Worm (Caenorhabditis elegans): ENCODE results near the gene ubc-13.
"Not testable (repeated sequence)": the region's sequence is repeated elsewhere in the genome, so short reads cannot be mapped to it uniquely, and the experiment has no call there.

Gene ubc-13

DNA sequence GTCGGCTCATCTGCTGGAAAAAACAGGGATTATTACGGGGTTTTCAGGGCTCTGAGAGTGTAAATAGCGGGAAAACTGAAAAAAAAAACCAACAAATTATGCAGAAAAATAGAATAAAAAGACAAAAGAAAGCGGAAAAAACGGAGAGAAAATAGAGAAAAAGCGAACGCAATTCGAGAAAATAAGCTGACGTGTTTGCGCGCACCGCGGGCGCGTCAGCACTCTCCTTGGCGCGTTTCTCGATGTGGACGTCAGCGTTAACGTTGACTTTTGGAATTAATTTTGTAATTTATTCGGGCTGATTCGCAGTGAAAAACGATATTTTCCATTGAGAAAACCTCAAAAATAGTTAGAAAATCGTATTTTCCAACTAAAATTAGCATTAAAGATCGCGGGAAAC lies 2.9 kb upstream of the ubc-13 start, which contains the start of gene manf-1:
Gene manf-1 (minus strand): TSS at position 13 of the 400 bp plus-strand sequence.
- TF ChIP-seq F13C5.2 (tag; optimal IDR thresholded peaks at IDR 0.05) (no peak), flt-1 (GFP tag; IDR thresholded peaks at IDR 0.05) (no peak), ceh-36 (tag; optimal IDR thresholded peaks at IDR 0.05) (no peak), tbx-11 (GFP tag; IDR thresholded peaks at IDR 0.05) (no peak), ets-7 (tag; optimal IDR thresholded peaks at IDR 0.05) (no peak), hmbx-1 (tag; optimal IDR thresholded peaks at IDR 0.05) (no peak)

DNA sequence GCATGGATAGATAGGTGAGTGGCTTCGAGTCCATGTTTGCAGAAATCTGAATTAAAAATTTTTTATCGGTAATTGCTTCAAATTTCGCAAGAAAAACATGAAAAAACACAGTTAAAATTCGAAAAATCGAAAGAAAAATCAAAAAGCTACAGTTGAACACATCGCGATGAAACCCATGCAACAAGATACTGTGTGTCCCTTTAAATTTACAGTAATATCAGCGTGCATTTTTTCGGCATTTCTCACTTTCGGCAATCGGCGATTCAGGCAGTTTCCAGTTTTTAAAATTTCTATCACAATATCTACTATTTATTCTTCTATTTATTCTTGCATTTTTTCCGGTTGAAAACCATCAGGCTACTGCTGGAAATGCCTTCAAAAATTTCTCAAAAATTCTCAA lies 3.3 kb downstream of the ubc-13 start, which contains the start of gene fbxc-45:
Gene fbxc-45 (minus strand): TSS at position 48 of the 400 bp plus-strand sequence.
- TF ChIP-seq hnd-1 (tag; optimal IDR thresholded peaks at IDR 0.05) (no peak), scrt-1 (GFP tag; IDR thresholded peaks at IDR 0.05) (no peak), ceh-36 (tag; optimal IDR thresholded peaks at IDR 0.05) (no peak), tbx-11 (GFP tag; IDR thresholded peaks at IDR 0.05) (no peak), F13C5.2 (tag; optimal IDR thresholded peaks at IDR 0.05) (no peak), aly-1 (tag; optimal IDR thresholded peaks at IDR 0.05) (no peak), hmbx-1 (tag; optimal IDR thresholded peaks at IDR 0.05) (no peak), sea-1 (GFP tag; conservative IDR thresholded peaks at IDR 0.05) (no peak), hmg-4 (GFP tag; optimal IDR thresholded peaks at IDR 0.05) (no peak), flt-1 (GFP tag; IDR thresholded peaks at IDR 0.05) (no peak), ceh-13 (GFP tag; optimal IDR thresholded peaks at IDR 0.05) (no peak), pes-1 (GFP tag; IDR thresholded peaks at IDR 0.05) (no peak), B0310.2 (tag; optimal IDR thresholded peaks at IDR 0.05) (no peak), ets-7 (tag; optimal IDR thresholded peaks at IDR 0.05) (no peak), ama-1 (optimal IDR thresholded peaks at IDR 0.05) (no peak), tra-4 (tag; optimal IDR thresholded peaks at IDR 0.05) (no peak), tbx-37 (GFP tag; conservative IDR thresholded peaks at IDR 0.05) (no peak)

DNA sequence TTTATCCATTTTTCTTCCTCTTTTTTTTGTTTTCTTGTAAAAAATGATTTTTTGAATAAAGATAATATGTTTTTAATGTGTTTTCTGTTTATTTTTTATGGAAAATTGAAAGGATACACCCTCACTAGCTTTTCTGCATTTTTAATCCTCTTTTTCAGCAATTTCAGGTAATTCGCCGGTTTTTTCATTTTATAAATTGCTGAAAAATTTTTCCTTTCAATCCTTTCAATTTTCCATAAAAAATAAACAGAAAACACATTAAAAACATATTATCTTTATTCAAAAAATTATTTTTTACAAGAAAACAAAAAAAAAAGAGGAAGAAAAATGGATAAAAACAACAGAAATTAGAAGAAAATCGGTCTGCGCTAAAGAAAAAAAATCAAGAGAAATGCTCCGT lies 7.8 kb downstream of the ubc-13 start, which contains the start of gene Y54G2A.50:
Gene Y54G2A.50 (plus strand): TSS at position 301 of the 400 bp plus-strand sequence.
- TF ChIP-seq ama-1 (optimal IDR thresholded peaks at IDR 0.05); ceh-13 (GFP tag; optimal IDR thresholded peaks at IDR 0.05); scrt-1 (GFP tag; IDR thresholded peaks at IDR 0.05): not testable (repeated sequence)

DNA sequence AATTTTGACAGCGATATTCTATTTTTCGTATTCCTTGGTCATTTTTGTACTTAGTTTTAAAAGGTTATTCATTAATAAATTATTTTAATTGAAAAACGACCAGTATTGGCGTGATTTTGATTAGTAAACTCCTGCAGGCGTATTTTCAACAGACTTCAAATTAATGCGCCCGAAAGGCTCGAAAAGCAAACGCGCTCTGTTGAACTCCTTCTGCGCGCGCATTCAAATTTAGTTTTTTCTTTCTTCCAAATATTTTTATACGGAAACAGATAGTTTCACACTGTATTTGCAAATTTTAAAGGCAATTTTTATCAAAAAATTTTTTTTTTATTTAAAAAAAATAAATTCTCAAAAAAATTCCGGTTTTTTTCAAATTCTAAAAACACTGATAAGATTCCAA lies 9.4 kb downstream of the ubc-13 start:
- TF ChIP-seq ceh-36 (tag; optimal IDR thresholded peaks at IDR 0.05): no peak
- no peak for TF ChIP-seq tra-4 (tag; optimal IDR thresholded peaks at IDR 0.05)
- no peak for TF ChIP-seq ama-1 (optimal IDR thresholded peaks at IDR 0.05)
- no peak for TF ChIP-seq hmg-4 (GFP tag; optimal IDR thresholded peaks at IDR 0.05)
- TF ChIP-seq scrt-1 (GFP tag; IDR thresholded peaks at IDR 0.05): no peak
- TF ChIP-seq F13C5.2 (tag; optimal IDR thresholded peaks at IDR 0.05): no peak
- no peak for TF ChIP-seq tbx-11 (GFP tag; IDR thresholded peaks at IDR 0.05)
- TF ChIP-seq B0310.2 (tag; optimal IDR thresholded peaks at IDR 0.05): no peak
- no peak for TF ChIP-seq ets-7 (tag; optimal IDR thresholded peaks at IDR 0.05)
- TF ChIP-seq flt-1 (GFP tag; IDR thresholded peaks at IDR 0.05): no peak

DNA sequence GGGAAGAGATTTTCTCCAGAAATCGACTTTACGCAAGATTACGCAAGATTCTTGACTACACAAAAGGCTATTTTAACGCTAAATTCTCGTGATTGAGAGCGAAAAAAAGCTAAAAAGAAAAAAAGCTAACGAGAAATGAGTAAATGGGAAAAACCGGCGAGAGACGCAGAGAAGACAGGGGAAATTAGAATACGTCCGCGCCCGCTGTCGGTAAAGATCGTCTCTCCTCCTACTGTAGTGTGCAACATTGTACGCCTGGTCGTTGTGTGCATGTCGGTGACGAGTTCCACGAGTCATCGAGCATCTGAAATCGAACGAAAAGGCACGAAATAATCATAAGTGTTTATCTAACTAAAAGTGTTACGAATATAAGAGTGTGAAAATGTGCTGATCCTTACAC lies 10.9 kb downstream of the ubc-13 start:
- TF ChIP-seq tra-4 (tag; optimal IDR thresholded peaks at IDR 0.05): no peak
- no peak for TF ChIP-seq hnd-1 (tag; optimal IDR thresholded peaks at IDR 0.05)
- TF ChIP-seq tbx-11 (GFP tag; IDR thresholded peaks at IDR 0.05): no peak
- TF ChIP-seq flt-1 (GFP tag; IDR thresholded peaks at IDR 0.05): no peak
- TF ChIP-seq hmg-4 (GFP tag; optimal IDR thresholded peaks at IDR 0.05): no peak
- no peak for TF ChIP-seq ceh-36 (tag; optimal IDR thresholded peaks at IDR 0.05)
- no peak for TF ChIP-seq ceh-13 (GFP tag; optimal IDR thresholded peaks at IDR 0.05)
- TF ChIP-seq B0310.2 (tag; optimal IDR thresholded peaks at IDR 0.05): no peak
- TF ChIP-seq pes-1 (GFP tag; IDR thresholded peaks at IDR 0.05): no peak

DNA sequence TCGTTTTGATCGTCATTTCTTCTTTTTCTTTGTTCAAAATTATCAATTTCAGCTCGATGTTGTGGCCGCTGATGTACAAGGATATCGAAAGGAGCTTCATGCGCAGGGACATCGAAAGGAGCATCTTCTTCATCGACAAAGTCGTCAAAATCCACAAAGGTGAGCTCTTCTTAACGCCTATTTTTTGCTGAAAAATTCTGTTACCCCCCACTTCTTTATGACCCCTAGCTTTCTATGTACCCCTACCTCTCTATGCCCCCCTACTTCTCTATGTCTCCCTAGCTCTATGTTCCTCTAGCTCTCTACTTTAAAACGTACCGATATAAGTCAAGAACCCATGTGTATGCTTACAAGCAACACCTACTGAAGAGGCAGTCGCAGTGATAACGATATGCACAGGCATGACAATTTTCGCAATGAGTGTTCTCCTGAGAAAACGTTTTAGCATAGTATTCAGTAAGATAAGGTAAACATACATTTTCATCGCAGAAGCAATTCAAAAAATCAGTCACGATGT lies 27.8 kb downstream of the ubc-13 start, which contains the start of gene Y54G2A.36:
Gene Y54G2A.36 (plus strand): TSS at position 51 of the 517 bp plus-strand sequence.
- TF ChIP-seq ceh-13 (GFP tag; optimal IDR thresholded peaks at IDR 0.05) (no peak), tbx-37 (GFP tag; conservative IDR thresholded peaks at IDR 0.05) (no peak), tbx-11 (GFP tag; IDR thresholded peaks at IDR 0.05) (no peak), aly-1 (tag; optimal IDR thresholded peaks at IDR 0.05) (no peak), ama-1 (optimal IDR thresholded peaks at IDR 0.05) (no peak), ets-7 (tag; optimal IDR thresholded peaks at IDR 0.05) (no peak), sea-1 (GFP tag; conservative IDR thresholded peaks at IDR 0.05) (no peak), tra-4 (tag; optimal IDR thresholded peaks at IDR 0.05) (no peak), scrt-1 (GFP tag; IDR thresholded peaks at IDR 0.05) (no peak), pes-1 (GFP tag; IDR thresholded peaks at IDR 0.05) (no peak), F13C5.2 (tag; optimal IDR thresholded peaks at IDR 0.05) (no peak), hmbx-1 (tag; optimal IDR thresholded peaks at IDR 0.05) (no peak), hmg-4 (GFP tag; optimal IDR thresholded peaks at IDR 0.05) (no peak), hnd-1 (tag; optimal IDR thresholded peaks at IDR 0.05) (no peak), flt-1 (GFP tag; IDR thresholded peaks at IDR 0.05) (no peak), B0310.2 (tag; optimal IDR thresholded peaks at IDR 0.05) (no peak), ceh-36 (tag; optimal IDR thresholded peaks at IDR 0.05) (no peak)

DNA sequence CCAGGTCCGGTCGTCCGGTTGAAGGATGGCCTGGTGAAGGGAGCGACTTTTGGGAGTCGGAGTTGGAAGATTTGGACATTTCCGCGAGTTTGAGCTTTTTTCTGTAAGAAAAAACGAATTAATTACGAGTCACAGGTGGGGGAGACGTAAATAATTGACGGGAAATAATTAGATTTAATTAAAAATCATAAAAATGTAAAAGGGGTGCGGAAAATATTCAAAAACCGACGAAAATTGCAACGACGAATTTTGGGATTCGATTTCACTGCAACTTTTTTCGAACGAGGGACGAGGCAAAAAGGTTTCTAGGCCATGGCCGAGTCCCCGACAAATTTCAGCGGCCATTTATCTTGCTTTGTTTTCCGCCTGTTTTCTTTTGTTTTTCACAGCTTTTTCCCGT lies 30.9 kb downstream of the ubc-13 start, which contains the start of gene Y54G2A.19:
Gene Y54G2A.19 (minus strand): TSS at position 101 of the 400 bp plus-strand sequence.
- TF ChIP-seq tbx-37 (GFP tag; conservative IDR thresholded peaks at IDR 0.05); flt-1 (GFP tag; IDR thresholded peaks at IDR 0.05); pes-1 (GFP tag; IDR thresholded peaks at IDR 0.05): not testable (repeated sequence)

DNA sequence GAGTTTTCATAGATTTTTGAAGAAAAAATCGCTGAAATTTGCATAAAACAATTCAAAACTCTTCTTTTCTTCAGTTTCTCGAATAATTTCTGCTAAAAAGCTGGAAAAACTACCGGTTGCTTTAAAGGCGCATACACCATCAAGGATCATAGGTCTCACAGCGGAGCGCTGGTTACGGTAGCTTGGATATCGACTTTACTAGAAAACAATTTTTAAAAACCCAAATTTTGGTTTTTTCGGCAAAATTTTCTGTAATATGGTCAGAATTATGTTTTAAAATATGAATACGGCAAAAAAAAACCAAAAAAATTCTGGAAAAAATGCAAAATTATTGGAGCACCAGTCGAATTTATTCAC lies 32.0 kb downstream of the ubc-13 start:
- TF ChIP-seq ama-1 (optimal IDR thresholded peaks at IDR 0.05) (no peak), hnd-1 (tag; optimal IDR thresholded peaks at IDR 0.05) (no peak), ceh-36 (tag; optimal IDR thresholded peaks at IDR 0.05) (no peak), ceh-13 (GFP tag; optimal IDR thresholded peaks at IDR 0.05) (no peak), hmbx-1 (tag; optimal IDR thresholded peaks at IDR 0.05) (no peak), tbx-37 (GFP tag; conservative IDR thresholded peaks at IDR 0.05) (no peak), tbx-11 (GFP tag; IDR thresholded peaks at IDR 0.05) (no peak), flt-1 (GFP tag; IDR thresholded peaks at IDR 0.05) (no peak), ets-7 (tag; optimal IDR thresholded peaks at IDR 0.05) (no peak), F13C5.2 (tag; optimal IDR thresholded peaks at IDR 0.05) (no peak), aly-1 (tag; optimal IDR thresholded peaks at IDR 0.05) (no peak), hmg-4 (GFP tag; optimal IDR thresholded peaks at IDR 0.05) (no peak), sea-1 (GFP tag; conservative IDR thresholded peaks at IDR 0.05) (no peak)
